Worm (Caenorhabditis elegans): Measurements from ENCODE around the gene pcrg-1.

The pcrg-1 gene

DNA sequence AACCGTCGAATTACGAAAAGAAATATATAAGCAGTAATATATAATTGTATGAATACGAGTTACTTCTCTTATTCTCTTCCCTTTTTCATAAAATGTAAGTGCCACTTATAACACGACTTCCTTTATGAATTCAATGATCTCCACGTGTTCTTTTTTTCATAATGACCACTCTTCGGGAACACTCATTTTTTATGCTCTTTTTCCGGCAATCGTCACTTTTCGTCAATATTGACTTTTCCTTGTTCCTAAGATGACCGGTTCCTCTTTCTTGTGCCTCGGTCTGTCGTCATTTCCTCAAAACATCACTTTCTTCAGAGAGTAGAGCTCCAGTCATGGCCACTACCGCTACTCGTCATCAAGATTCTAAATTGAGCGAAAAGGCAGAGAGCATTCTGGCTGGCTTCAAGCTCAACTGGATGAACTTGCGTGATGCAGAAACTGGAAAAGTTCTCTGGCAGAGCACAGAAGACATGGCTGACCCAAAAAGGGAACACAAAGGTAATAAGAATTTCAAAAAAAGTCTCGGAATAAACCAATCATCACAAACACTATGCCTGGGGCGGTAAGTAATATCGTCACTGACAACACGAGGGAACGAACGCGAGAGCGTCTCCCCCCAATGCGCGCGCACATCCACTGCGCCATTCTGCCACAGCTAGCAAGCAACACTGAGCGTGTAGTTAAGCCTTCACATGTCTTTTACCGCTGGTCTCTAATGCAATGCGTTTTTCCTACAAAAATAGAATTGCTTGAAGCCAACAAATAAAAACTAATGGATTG lies 16.7 kb upstream of the pcrg-1 start, which contains the start of gene pdl-1:
Gene pdl-1, plus strand, starts transcription at position 309 of the 780 bp plus-strand sequence.
- no peak for TF ChIP-seq mep-1 (tag; optimal IDR thresholded peaks at IDR 0.05)
- peak; percentile 92 for TF ChIP-seq bed-3 (GFP tag; optimal IDR thresholded peaks at IDR 0.05)
- peak; percentile 97 for TF ChIP-seq sptf-1 (tag; optimal IDR thresholded peaks at IDR 0.05)
- TF ChIP-seq zip-8 (tag; optimal IDR thresholded peaks at IDR 0.05) = no peak
- peak; percentile 55 for TF ChIP-seq lin-13 (tag; optimal IDR thresholded peaks at IDR 0.05)
- TF ChIP-seq unc-39 (tag; optimal IDR thresholded peaks at IDR 0.05) = peak; percentile 59
- peak; percentile 97 for TF ChIP-seq cnd-1 (tag; optimal IDR thresholded peaks at IDR 0.05)
- TF ChIP-seq ceh-43 (GFP tag; optimal IDR thresholded peaks at IDR 0.05) = peak; percentile 91
- TF ChIP-seq unc-120 (tag; optimal IDR thresholded peaks at IDR 0.05; ENCODE audit: poor library complexity, severe bottlenecking) = peak; percentile 91
- TF ChIP-seq ham-2 (GFP tag; optimal IDR thresholded peaks at IDR 0.05) = peak; percentile 94
- TF ChIP-seq nhr-28 (tag; optimal IDR thresholded peaks at IDR 0.05) = peak; percentile 43
- peak; percentile 21 for TF ChIP-seq elt-1 (tag; optimal IDR thresholded peaks at IDR 0.05; ENCODE audit: borderline replicate concordance, insufficient read depth)
- TF ChIP-seq elt-3 (tag; optimal IDR thresholded peaks at IDR 0.05) = no peak
- no peak for TF ChIP-seq nhr-2 (tag; optimal IDR thresholded peaks at IDR 0.05)
- TF ChIP-seq hlh-1 (tag; optimal IDR thresholded peaks at IDR 0.05) = peak; percentile 74
- TF ChIP-seq tbx-8 (GFP tag; optimal IDR thresholded peaks at IDR 0.05) = peak; percentile 78
- TF ChIP-seq mab-5 (tag; optimal IDR thresholded peaks at IDR 0.05) = peak; percentile 2
- TF ChIP-seq sem-2 (GFP tag; optimal IDR thresholded peaks at IDR 0.05) = peak; percentile 93
- peak; percentile 21 for TF ChIP-seq nhr-237 (tag; optimal IDR thresholded peaks at IDR 0.05)
- no peak for TF ChIP-seq nhr-12 (tag; optimal IDR thresholded peaks at IDR 0.05)
- TF ChIP-seq unc-62 (GFP tag; optimal IDR thresholded peaks at IDR 0.05) = peak; percentile 45
- peak; percentile 96 for TF ChIP-seq M03D4.4 (tag; optimal IDR thresholded peaks at IDR 0.05)
- TF ChIP-seq pha-4 (tag; optimal IDR thresholded peaks at IDR 0.05) = peak; percentile 84
- no peak for TF ChIP-seq snpc-4 (tag; optimal IDR thresholded peaks at IDR 0.05)
- TF ChIP-seq ceh-83 (GFP tag; optimal IDR thresholded peaks at IDR 0.05) = peak; percentile 98
- peak; percentile 98 for TF ChIP-seq drap-1 (GFP tag; optimal IDR thresholded peaks at IDR 0.05)
- peak; percentile 67 for TF ChIP-seq nhr-76 (tag; optimal IDR thresholded peaks at IDR 0.05)
- peak; percentile 60 for TF ChIP-seq ztf-11 (tag; optimal IDR thresholded peaks at IDR 0.05)
- peak; percentile 98 for TF ChIP-seq mls-2 (tag; optimal IDR thresholded peaks at IDR 0.05)
- TF ChIP-seq blmp-1 (tag; optimal IDR thresholded peaks at IDR 0.05) = peak; percentile 5
- TF ChIP-seq ces-1 (GFP tag; optimal IDR thresholded peaks at IDR 0.05) = no peak
- peak; percentile 12 for TF ChIP-seq lsy-2 (tag; optimal IDR thresholded peaks at IDR 0.05)
- TF ChIP-seq ceh-39 (tag; optimal IDR thresholded peaks at IDR 0.05) = no peak
- TF ChIP-seq lin-32 (GFP tag; optimal IDR thresholded peaks at IDR 0.05) = peak; percentile 93
- peak; percentile 90 for TF ChIP-seq flh-1 (GFP tag; optimal IDR thresholded peaks at IDR 0.05)

DNA sequence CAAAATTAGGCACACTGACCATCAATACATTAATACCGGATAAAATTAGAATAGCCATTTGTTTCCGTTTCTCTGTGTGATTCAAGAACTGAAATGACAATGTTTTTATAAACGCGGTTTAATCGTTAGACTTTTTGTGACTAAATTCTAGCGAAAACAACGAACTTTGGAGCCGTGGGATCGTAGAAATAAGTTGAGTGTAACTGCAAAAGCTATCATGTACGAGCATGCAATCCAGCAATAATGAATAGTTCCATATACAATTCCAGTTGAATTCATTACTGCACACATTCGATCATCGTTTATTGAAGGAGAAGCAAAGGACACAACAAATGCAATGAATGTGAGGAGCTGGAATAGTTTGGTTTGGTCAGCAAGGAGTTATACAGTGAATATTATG lies 14.2 kb upstream of the pcrg-1 start:
- TF ChIP-seq ceh-43 (GFP tag; optimal IDR thresholded peaks at IDR 0.05) = no peak
- no peak for TF ChIP-seq elt-1 (tag; optimal IDR thresholded peaks at IDR 0.05; ENCODE audit: borderline replicate concordance, insufficient read depth)
- TF ChIP-seq snpc-4 (tag; optimal IDR thresholded peaks at IDR 0.05) = no peak
- no peak for TF ChIP-seq pha-4 (tag; optimal IDR thresholded peaks at IDR 0.05)

DNA sequence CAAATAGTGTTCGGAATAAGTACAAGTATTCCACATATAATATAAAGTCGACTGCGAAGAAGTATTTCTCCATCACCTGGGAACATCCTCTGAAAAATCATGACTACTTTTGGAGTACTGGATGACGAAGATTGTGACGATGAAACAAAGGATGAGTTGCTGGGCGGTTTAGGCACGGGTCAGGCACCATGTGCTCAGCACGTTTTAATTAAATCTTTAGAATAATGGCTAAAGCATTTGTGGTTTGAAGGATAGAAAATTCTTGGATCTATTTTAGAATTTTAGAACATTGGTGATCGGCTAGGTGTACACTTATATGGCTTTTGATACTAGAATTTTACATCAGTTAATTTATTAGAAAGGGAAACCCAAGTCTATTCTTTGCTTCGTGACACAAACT lies 13.2 kb upstream of the pcrg-1 start, which contains the start of gene C27H5.6:
Gene C27H5.6, minus strand, starts transcription at position 101 of the 400 bp plus-strand sequence.
- TF ChIP-seq hlh-1 (tag; optimal IDR thresholded peaks at IDR 0.05) (no peak), ceh-43 (GFP tag; optimal IDR thresholded peaks at IDR 0.05) (no peak), nhr-237 (tag; optimal IDR thresholded peaks at IDR 0.05) (no peak), nhr-76 (tag; optimal IDR thresholded peaks at IDR 0.05) (no peak), mep-1 (tag; optimal IDR thresholded peaks at IDR 0.05) (no peak), lin-32 (GFP tag; optimal IDR thresholded peaks at IDR 0.05) (no peak), ztf-11 (tag; optimal IDR thresholded peaks at IDR 0.05) (no peak), ceh-39 (tag; optimal IDR thresholded peaks at IDR 0.05) (no peak), zip-8 (tag; optimal IDR thresholded peaks at IDR 0.05) (no peak), nhr-2 (tag; optimal IDR thresholded peaks at IDR 0.05) (no peak), elt-3 (tag; optimal IDR thresholded peaks at IDR 0.05) (no peak), unc-39 (tag; optimal IDR thresholded peaks at IDR 0.05) (no peak), lin-13 (tag; optimal IDR thresholded peaks at IDR 0.05) (no peak), sem-2 (GFP tag; optimal IDR thresholded peaks at IDR 0.05) (no peak), unc-120 (tag; optimal IDR thresholded peaks at IDR 0.05; ENCODE audit: poor library complexity, severe bottlenecking) (no peak)

Measured in whole organism, mixed stage, embryonic.